Worm (Caenorhabditis elegans): ENCODE data around the gene srt-50.
A peak's percentile ranks its signal among the peaks of the same experiment; 100 is the strongest.

srt-50 gene

DNA sequence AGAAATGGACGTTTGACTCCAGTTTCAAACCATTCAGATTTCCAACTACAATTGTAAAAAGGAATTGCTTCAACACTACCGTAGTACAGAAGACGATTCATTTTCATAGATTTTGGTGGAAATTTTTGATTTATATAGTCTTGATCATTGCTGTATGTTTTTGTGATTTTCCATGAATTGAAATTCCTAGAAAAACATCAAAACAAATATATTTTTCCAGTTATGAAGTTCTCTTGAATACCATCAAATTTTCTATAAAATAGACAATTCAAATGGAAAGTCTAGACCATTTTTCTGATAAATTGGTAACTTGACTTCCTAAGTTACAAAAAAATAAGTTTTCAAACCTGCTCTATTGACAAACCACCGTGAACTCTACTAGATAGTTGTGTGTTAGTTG is 5.7 kb upstream of the srt-50 start, which contains the start of gene srt-48:
Gene srt-48, minus strand, starts transcription at position 101 of the 400 bp plus-strand sequence.
- TF ChIP-seq ref-2 (tag; optimal IDR thresholded peaks at IDR 0.05) (no peak), ceh-34 (tag; optimal IDR thresholded peaks at IDR 0.05) (no peak), unc-42 (tag; optimal IDR thresholded peaks at IDR 0.05) (no peak), pqm-1 (tag; optimal IDR thresholded peaks at IDR 0.05) (no peak), ceh-14 (tag; optimal IDR thresholded peaks at IDR 0.05) (no peak)

DNA sequence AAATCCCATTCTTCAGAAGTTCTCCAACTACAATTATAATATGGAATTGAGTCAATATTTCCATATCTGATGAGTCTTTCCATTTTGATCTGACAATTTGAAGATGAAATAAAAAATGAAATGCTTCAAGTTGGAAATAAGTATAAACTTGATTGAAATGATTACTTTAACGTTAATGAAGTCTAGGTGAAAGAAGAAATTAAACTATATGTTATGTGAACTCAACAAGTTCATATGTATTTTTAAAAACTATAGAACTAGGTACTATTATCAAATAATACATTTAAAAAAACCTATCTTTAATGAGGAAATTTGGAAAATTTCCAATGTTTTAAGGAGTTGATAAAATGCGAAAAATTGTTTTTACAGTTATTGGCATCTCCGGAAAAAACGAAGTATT is 23.8 kb downstream of the srt-50 start, which contains the start of gene srt-49:
Gene srt-49, minus strand, starts transcription at position 101 of the 400 bp plus-strand sequence.
- TF ChIP-seq gmeb-2 (tag; optimal IDR thresholded peaks at IDR 0.05) (no peak), K02D7.2 (tag; optimal IDR thresholded peaks at IDR 0.05) (no peak), pat-9 (tag; optimal IDR thresholded peaks at IDR 0.05) (no peak)

DNA sequence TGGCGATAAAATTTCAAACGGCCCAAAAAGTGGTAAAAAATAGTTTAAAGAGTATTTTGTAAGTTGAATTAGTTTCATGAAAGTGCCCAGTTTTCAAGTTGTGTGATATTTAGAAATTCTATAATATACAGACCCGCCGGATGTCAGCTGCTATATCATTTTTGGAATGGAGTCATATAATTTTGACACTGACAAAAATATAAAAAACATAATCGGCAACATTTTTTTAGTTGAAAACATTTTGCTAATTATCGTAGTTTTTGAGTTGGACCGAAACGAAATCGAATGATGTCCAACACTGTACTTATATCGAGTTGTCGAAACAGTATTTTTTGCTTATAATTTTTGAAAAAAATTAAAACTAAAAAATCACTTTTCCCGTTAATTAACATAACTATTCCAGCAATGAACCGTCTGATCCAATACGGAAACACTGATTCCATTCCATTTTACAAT is 28.8 kb downstream of the srt-50 start, which contains the start of gene srt-44:
Gene srt-44, plus strand, starts transcription at position 406 of the 456 bp plus-strand sequence.
- TF ChIP-seq unc-42 (tag; optimal IDR thresholded peaks at IDR 0.05) (no peak), odd-2 (tag; optimal IDR thresholded peaks at IDR 0.05) (no peak), zip-5 (tag; optimal IDR thresholded peaks at IDR 0.05) (no peak), gmeb-2 (tag; optimal IDR thresholded peaks at IDR 0.05) (no peak), unc-55 (GFP tag; optimal IDR thresholded peaks at IDR 0.05) (no peak), dve-1 (tag; optimal IDR thresholded peaks at IDR 0.05) (no peak), mec-3 (tag; optimal IDR thresholded peaks at IDR 0.05; ENCODE audit: borderline replicate concordance) (no peak), ref-2 (tag; optimal IDR thresholded peaks at IDR 0.05) (no peak), unc-3 (GFP tag; conservative IDR thresholded peaks at IDR 0.05) (no peak), unc-3 (tag; optimal IDR thresholded peaks at IDR 0.05) (no peak), ceh-2 (tag; optimal IDR thresholded peaks at IDR 0.05) (no peak), nhr-11 (tag; optimal IDR thresholded peaks at IDR 0.05) (no peak), ceh-19 (GFP tag; optimal IDR thresholded peaks at IDR 0.05) (no peak), fkh-6 (tag; optimal IDR thresholded peaks at IDR 0.05) (no peak), npax-4 (tag; optimal IDR thresholded peaks at IDR 0.05) (no peak)

DNA sequence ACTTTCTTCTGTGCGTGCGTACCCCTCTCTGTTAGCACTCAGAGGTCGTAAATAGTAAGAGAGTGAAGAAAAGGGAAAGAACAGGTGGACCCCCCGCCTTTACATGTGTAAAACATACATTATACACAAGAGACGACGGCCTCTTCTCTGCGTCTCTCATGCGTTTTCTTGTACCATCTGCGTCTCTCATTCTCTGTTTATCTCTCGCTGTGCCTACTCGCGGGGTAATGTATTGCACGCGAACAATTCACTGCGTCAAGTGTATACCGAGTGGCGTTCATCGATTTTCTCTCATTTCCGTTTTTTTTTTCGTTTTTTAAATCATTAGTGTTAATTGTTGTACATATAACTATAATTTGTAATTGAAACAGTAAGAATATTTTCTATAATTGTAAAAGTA is 32.7 kb downstream of the srt-50 start:
- peak; percentile 40 for TF ChIP-seq ceh-31 (tag; optimal IDR thresholded peaks at IDR 0.05)
- no peak for TF ChIP-seq ceh-18 (tag; optimal IDR thresholded peaks at IDR 0.05)
- TF ChIP-seq nfya-1 (tag; optimal IDR thresholded peaks at IDR 0.05) = peak; percentile 10

DNA sequence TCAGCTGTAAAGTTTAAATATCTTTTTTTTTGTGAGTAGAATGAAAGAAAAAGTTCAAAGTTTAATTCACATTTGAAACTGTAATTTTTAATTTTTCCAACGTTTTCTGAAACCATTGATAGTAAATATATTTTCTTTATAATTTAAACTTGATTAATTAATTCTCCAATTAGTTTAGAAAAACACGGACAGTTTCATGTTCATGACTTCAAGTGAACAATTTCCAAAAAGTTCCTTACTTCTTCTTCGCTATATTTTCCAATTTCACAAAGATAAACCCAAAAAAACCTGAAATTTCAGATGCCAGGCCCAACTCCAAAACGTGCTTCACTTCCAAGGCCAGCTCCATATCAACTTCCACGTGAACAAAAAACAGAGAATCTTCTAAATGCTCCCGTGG is 34.0 kb downstream of the srt-50 start, which contains the start of gene M199.2:
Gene M199.2, plus strand, starts transcription at position 301 of the 400 bp plus-strand sequence.
- TF ChIP-seq fax-1 (tag; optimal IDR thresholded peaks at IDR 0.05) = no peak
- no peak for TF ChIP-seq K02D7.2 (tag; optimal IDR thresholded peaks at IDR 0.05)

DNA sequence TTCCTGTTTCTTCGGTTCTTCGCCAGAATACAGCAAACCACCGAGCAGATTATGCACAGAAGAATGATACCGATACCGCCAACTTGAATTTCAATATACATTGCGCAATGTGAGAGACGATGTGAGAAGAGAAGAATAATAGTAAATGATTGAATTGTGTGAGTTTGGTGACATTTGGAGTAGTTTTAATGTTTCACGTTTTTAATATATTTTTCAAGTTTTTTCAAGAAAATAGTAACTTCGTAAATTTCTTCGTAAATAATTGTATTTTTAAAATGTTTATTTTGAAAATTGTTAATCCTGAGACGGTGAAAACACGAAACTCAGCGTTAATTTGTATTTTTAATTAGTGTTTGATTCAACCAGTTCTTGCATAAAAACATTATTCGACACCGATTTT is 38.6 kb downstream of the srt-50 start, which contains the start of gene M199.134:
Gene M199.134, minus strand, starts transcription at position 101 of the 400 bp plus-strand sequence.
- no peak for TF ChIP-seq hlh-30 (tag; optimal IDR thresholded peaks at IDR 0.05; ENCODE audit: insufficient read depth)
- TF ChIP-seq K09A11.1 (tag; optimal IDR thresholded peaks at IDR 0.05; ENCODE audit: insufficient read depth) = no peak
- no peak for TF ChIP-seq ets-4 (tag; optimal IDR thresholded peaks at IDR 0.05)
- no peak for TF ChIP-seq ceh-31 (tag; optimal IDR thresholded peaks at IDR 0.05)
- no peak for TF ChIP-seq ahr-1 (tag; optimal IDR thresholded peaks at IDR 0.05)
- no peak for TF ChIP-seq pag-3 (tag; optimal IDR thresholded peaks at IDR 0.05; ENCODE audit: borderline replicate concordance)
- no peak for TF ChIP-seq odd-2 (tag; optimal IDR thresholded peaks at IDR 0.05)
- TF ChIP-seq lin-11 (tag; optimal IDR thresholded peaks at IDR 0.05) = no peak
- no peak for TF ChIP-seq hlh-13 (GFP tag; optimal IDR thresholded peaks at IDR 0.05)
- TF ChIP-seq che-1 (tag; optimal IDR thresholded peaks at IDR 0.05) = no peak
- no peak for TF ChIP-seq sdc-2 (tag; optimal IDR thresholded peaks at IDR 0.05)
- no peak for TF ChIP-seq F13H6.1 (tag; optimal IDR thresholded peaks at IDR 0.05)

Measured in whole organism, late embryonic.